Worm (Caenorhabditis elegans) whole organism, L4 larva: ENCODE measurements around the gene Y64G10A.2.
A peak's percentile ranks its signal among the peaks of the same experiment; 100 is the strongest.

Source experiments
- D1046.2 ChIP-seq: fragments of 200-800 bp; sonication (Bioruptor generic); IDR thresholded peaks from 2 replicates; pipeline ENCODE4 v1.3.6; 2022; ENCODE audit warnings: missing genetic modification characterization, missing compliant biosample characterization
- F37D6.2 ChIP-seq: sonication (generic microtip); optimal IDR thresholded peaks from 2 replicates; lab custom pipeline; 2016; ENCODE audit warnings: mild to moderate bottlenecking, missing genetic modification characterization, missing compliant biosample characterization
- T20F7.1 ChIP-seq: fragments of 200-800 bp; sonication (Bioruptor generic); optimal IDR thresholded peaks from 2 replicates; lab custom pipeline; 2018; ENCODE audit warnings: mild to moderate bottlenecking, missing genetic modification characterization, missing compliant biosample characterization
- Y105C5A.15 ChIP-seq: fragments of 200-800 bp; sonication (Bioruptor generic); IDR thresholded peaks from 2 replicates; pipeline ENCODE4 v1.3.6; 2022; ENCODE audit warnings: missing genetic modification characterization, missing compliant biosample characterization
- Y5F2A.4 ChIP-seq: fragments of 200-800 bp; sonication (Bioruptor generic); optimal IDR thresholded peaks from 2 replicates; lab custom pipeline; 2018; ENCODE audit warnings: mild to moderate bottlenecking, missing genetic modification characterization, missing compliant biosample characterization
- Y75B8A.6 ChIP-seq: fragments of 200-800 bp; sonication (Bioruptor generic); IDR thresholded peaks from 2 replicates; pipeline ENCODE4 v1.3.6; 2022; ENCODE audit warnings: missing genetic modification reagents, missing genetic modification characterization, missing compliant biosample characterization
- ZK337.2 ChIP-seq: fragments of 200-800 bp; sonication (Bioruptor generic); IDR thresholded peaks from 2 replicates; pipeline ENCODE4 v1.3.6; 2022; ENCODE audit warnings: missing genetic modification reagents, missing genetic modification characterization, missing compliant biosample characterization
- ZK546.5 ChIP-seq, 2 experiments: sonication (generic microtip); optimal IDR thresholded peaks; 2 replicates each; lab custom pipeline; 2017; ENCODE audit warnings: missing biosample characterization in 2 of 2, missing genetic modification characterization in 2 of 2
- aly-2 ChIP-seq: sonication (generic microtip); optimal IDR thresholded peaks from 2 replicates; lab custom pipeline; 2018; ENCODE audit warnings: missing biosample characterization, missing genetic modification characterization
- ama-1 ChIP-seq: fragments of 150-350 bp; optimal IDR thresholded peaks from 2 replicates; lab custom pipeline; 2014; ENCODE audit warnings: inconsistent platforms, mixed read lengths
- attf-4 ChIP-seq: sonication (generic microtip); optimal IDR thresholded peaks from 3 replicates; lab custom pipeline; 2017; ENCODE audit warnings: missing biosample characterization, missing genetic modification characterization
- ceh-20 ChIP-seq: fragments of 200-800 bp; sonication (Bioruptor generic); IDR thresholded peaks from 2 replicates; pipeline ENCODE4 v1.3.6; 2022; ENCODE audit warnings: missing genetic modification reagents, missing genetic modification characterization, missing compliant biosample characterization
- ceh-28 ChIP-seq: fragments of 150-350 bp; optimal IDR thresholded peaks from 2 replicates; lab custom pipeline; 2014; ENCODE audit warnings: missing biosample characterization, missing genetic modification reagents, missing genetic modification characterization
- ceh-82 ChIP-seq: sonication (generic microtip); optimal IDR thresholded peaks from 2 replicates; lab custom pipeline; 2017; ENCODE audit warnings: missing biosample characterization, missing genetic modification characterization
- ces-1 ChIP-seq: fragments of 150-350 bp; sonication (generic microtip); optimal IDR thresholded peaks from 4 replicates; lab custom pipeline; 2014; ENCODE audit warnings: missing biosample characterization, missing genetic modification reagents, missing genetic modification characterization
- ctbp-1 ChIP-seq: fragments of 200-800 bp; sonication (Bioruptor generic); IDR thresholded peaks from 2 replicates; pipeline ENCODE4 v1.3.6; 2022; ENCODE audit warnings: missing genetic modification reagents, missing genetic modification characterization, missing compliant biosample characterization
- daf-12 ChIP-seq: fragments of 150-350 bp; optimal IDR thresholded peaks from 2 replicates; lab custom pipeline; 2014; ENCODE audit warnings: missing biosample characterization, missing genetic modification reagents, missing genetic modification characterization
- daf-19 ChIP-seq: fragments of 200-800 bp; sonication (Bioruptor generic); conservative IDR thresholded peaks from 2 replicates; pipeline ENCODE4 v1.3.6; 2022; ENCODE audit warnings: missing genetic modification characterization, missing compliant biosample characterization
- daf-8 ChIP-seq: fragments of 200-800 bp; sonication (Bioruptor generic); IDR thresholded peaks from 2 replicates; pipeline ENCODE4 v1.3.6; 2022; ENCODE audit warnings: missing genetic modification characterization, missing compliant biosample characterization
- dmd-6 ChIP-seq: fragments of 200-800 bp; sonication (Bioruptor generic); IDR thresholded peaks from 2 replicates; pipeline ENCODE4 v1.3.6; 2022; ENCODE audit warnings: missing genetic modification reagents, missing genetic modification characterization, missing compliant biosample characterization
- duxl-1 ChIP-seq: sonication (generic microtip); optimal IDR thresholded peaks from 2 replicates; lab custom pipeline; 2016; ENCODE audit warnings: mild to moderate bottlenecking, missing genetic modification characterization, moderate library complexity, missing compliant biosample characterization; ENCODE audit not compliant: poor library complexity
- egl-27 ChIP-seq: sonication (generic microtip); optimal IDR thresholded peaks from 3 replicates; lab custom pipeline; 2017; ENCODE audit warnings: missing biosample characterization, missing genetic modification reagents, missing genetic modification characterization
- fos-1 ChIP-seq: fragments of 150-350 bp; optimal IDR thresholded peaks from 2 replicates; lab custom pipeline; 2014; ENCODE audit warnings: missing biosample characterization, missing genetic modification characterization
- gei-8 ChIP-seq: fragments of 200-800 bp; sonication (Bioruptor generic); optimal IDR thresholded peaks from 2 replicates; lab custom pipeline; 2018; ENCODE audit warnings: mild to moderate bottlenecking, missing genetic modification characterization, missing compliant biosample characterization
- hlh-11 ChIP-seq: fragments of 200-800 bp; sonication (Bioruptor generic); optimal IDR thresholded peaks from 2 replicates; lab custom pipeline; 2018; ENCODE audit warnings: mild to moderate bottlenecking, missing genetic modification characterization, missing compliant biosample characterization
- hlh-30 ChIP-seq: sonication (generic microtip); optimal IDR thresholded peaks from 2 replicates; lab custom pipeline; 2017; ENCODE audit warnings: antibody characterized with exemption, mild to moderate bottlenecking, missing genetic modification characterization, missing compliant biosample characterization; ENCODE audit not compliant: insufficient read depth
- jun-1 ChIP-seq: fragments of 150-350 bp; optimal IDR thresholded peaks from 2 replicates; lab custom pipeline; 2014; ENCODE audit warnings: missing biosample characterization, missing genetic modification reagents, missing genetic modification characterization
- lim-7 ChIP-seq: fragments of 200-800 bp; sonication (Bioruptor generic); IDR thresholded peaks from 2 replicates; pipeline ENCODE4 v1.3.6; 2022; ENCODE audit warnings: missing genetic modification characterization, missing compliant biosample characterization
- lin-1 ChIP-seq: fragments of 200-800 bp; sonication (Bioruptor generic); IDR thresholded peaks from 2 replicates; pipeline ENCODE4 v1.3.6; 2022; ENCODE audit warnings: missing genetic modification reagents, missing genetic modification characterization, missing compliant biosample characterization
- lin-39 ChIP-seq: fragments of 150-350 bp; optimal IDR thresholded peaks from 2 replicates; lab custom pipeline; 2014; ENCODE audit warnings: missing biosample characterization, missing genetic modification reagents, missing genetic modification characterization
- lir-3 ChIP-seq: sonication (generic microtip); optimal IDR thresholded peaks from 2 replicates; lab custom pipeline; 2016; ENCODE audit warnings: mild to moderate bottlenecking, missing genetic modification characterization, missing compliant biosample characterization
- mdl-1 ChIP-seq, 2 experiments: fragments of 150-350 bp in 1 of 2; sonication (generic microtip) in 1 of 2; optimal IDR thresholded peaks; 2 replicates each; lab custom pipeline; 2014 to 2017; ENCODE audit warnings: missing biosample characterization in 2 of 2, missing genetic modification characterization in 2 of 2
- mes-2 ChIP-seq: sonication (generic microtip); optimal IDR thresholded peaks from 2 replicates; lab custom pipeline; 2016; ENCODE audit warnings: missing genotype, mild to moderate bottlenecking, missing genetic modification characterization, missing compliant biosample characterization; ENCODE audit not compliant: poor library complexity, severe bottlenecking
- mxl-2 ChIP-seq: fragments of 200-800 bp; sonication (Bioruptor generic); conservative IDR thresholded peaks from 2 replicates; pipeline ENCODE4 v1.3.6; 2022; ENCODE audit warnings: missing genetic modification reagents, missing genetic modification characterization, missing compliant biosample characterization
- nhr-11 ChIP-seq: fragments of 150-350 bp; optimal IDR thresholded peaks from 2 replicates; lab custom pipeline; 2014; ENCODE audit warnings: missing biosample characterization, missing genetic modification characterization
- nhr-111 ChIP-seq: fragments of 200-800 bp; sonication (Bioruptor generic); optimal IDR thresholded peaks from 2 replicates; lab custom pipeline; 2018; ENCODE audit warnings: mild to moderate bottlenecking, missing genetic modification characterization, missing compliant biosample characterization
- nhr-237 ChIP-seq: sonication (generic microtip); optimal IDR thresholded peaks from 2 replicates; lab custom pipeline; 2017; ENCODE audit warnings: missing biosample characterization, missing genetic modification characterization
- nhr-25 ChIP-seq: sonication (generic microtip); optimal IDR thresholded peaks from 2 replicates; lab custom pipeline; 2017; ENCODE audit warnings: missing genetic modification characterization, mild to moderate bottlenecking, missing compliant biosample characterization, antibody characterized with exemption, moderate library complexity, borderline replicate concordance; ENCODE audit not compliant: insufficient read depth
- nhr-41 ChIP-seq: fragments of 200-800 bp; sonication (Bioruptor generic); IDR thresholded peaks from 2 replicates; pipeline ENCODE4 v1.3.6; 2022; ENCODE audit warnings: missing genetic modification reagents, missing genetic modification characterization, missing compliant biosample characterization
- nhr-6 ChIP-seq: fragments of 150-350 bp; optimal IDR thresholded peaks from 2 replicates; lab custom pipeline; 2014; ENCODE audit warnings: missing biosample characterization, missing genetic modification characterization
- nhr-77 ChIP-seq: fragments of 150-350 bp; optimal IDR thresholded peaks from 2 replicates; lab custom pipeline; 2014; ENCODE audit warnings: missing biosample characterization, missing genetic modification characterization
- rbr-2 ChIP-seq: sonication (generic microtip); optimal IDR thresholded peaks from 2 replicates; lab custom pipeline; 2016; ENCODE audit warnings: missing genotype, missing genetic modification characterization, missing compliant biosample characterization
- set-16 ChIP-seq: fragments of 200-800 bp; sonication (Bioruptor generic); IDR thresholded peaks from 2 replicates; pipeline ENCODE4 v1.3.6; 2022; ENCODE audit warnings: missing genetic modification reagents, missing genetic modification characterization, missing compliant biosample characterization
- skn-1 ChIP-seq: fragments of 150-350 bp; optimal IDR thresholded peaks from 2 replicates; lab custom pipeline; 2014; ENCODE audit warnings: missing biosample characterization, missing genetic modification characterization
- tag-97 ChIP-seq: fragments of 200-800 bp; sonication (Bioruptor generic); IDR thresholded peaks from 2 replicates; pipeline ENCODE4 v1.3.6; 2022; ENCODE audit warnings: missing genetic modification characterization, missing compliant biosample characterization
- tra-1 ChIP-seq: fragments of 200-800 bp; sonication (Bioruptor generic); IDR thresholded peaks from 2 replicates; pipeline ENCODE4 v1.3.6; 2022; ENCODE audit warnings: missing genetic modification reagents, missing genetic modification characterization, missing compliant biosample characterization
- unc-130 ChIP-seq: sonication (generic microtip); optimal IDR thresholded peaks from 2 replicates; lab custom pipeline; 2016; ENCODE audit warnings: missing genetic modification reagents, missing genetic modification characterization, missing compliant biosample characterization
- unc-62 ChIP-seq, 3 experiments: fragments of 150-350 bp in 1 of 3; sonication (generic microtip); optimal IDR thresholded peaks in 2 of 3; peaks in 1 of 3; 1 replicate in 1 of 3; 2 replicates in 2 of 3; lab custom pipeline; 2014 to 2017; ENCODE audit warnings: missing biosample characterization in 3 of 3, missing genetic modification characterization in 3 of 3, missing genetic modification reagents in 3 of 3, missing genotype in 1 of 3
- zag-1 ChIP-seq: fragments of 150-350 bp; optimal IDR thresholded peaks from 2 replicates; lab custom pipeline; 2014; ENCODE audit warnings: missing biosample characterization, missing genetic modification characterization
- zip-2 ChIP-seq: fragments of 150-350 bp; optimal IDR thresholded peaks from 2 replicates; lab custom pipeline; 2014; ENCODE audit warnings: missing biosample characterization, missing genetic modification characterization
- ztf-11 ChIP-seq: fragments of 150-350 bp; optimal IDR thresholded peaks from 2 replicates; lab custom pipeline; 2014; ENCODE audit warnings: missing biosample characterization, missing genetic modification characterization
- ztf-7 ChIP-seq: fragments of 150-350 bp; optimal IDR thresholded peaks from 2 replicates; lab custom pipeline; 2014; ENCODE audit warnings: missing biosample characterization, missing genetic modification characterization

The Y64G10A.2 gene

DNA sequence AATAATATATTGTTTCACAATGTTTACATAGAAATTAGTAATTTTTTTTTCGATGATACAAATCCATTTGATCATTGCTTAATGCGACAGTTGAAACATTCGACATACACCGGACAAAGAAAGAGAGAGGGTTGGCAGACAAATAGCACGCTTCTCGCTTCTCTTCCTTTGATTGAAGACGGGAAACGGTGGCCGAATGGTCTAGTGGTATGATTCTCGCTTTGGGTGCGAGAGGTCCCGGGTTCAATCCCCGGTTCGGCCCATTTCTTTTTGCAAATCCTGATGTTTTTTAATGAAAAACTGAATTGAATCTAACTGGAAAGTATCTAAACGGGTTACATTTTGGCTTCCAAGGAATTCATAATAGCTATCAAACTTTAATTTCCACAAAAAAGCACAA is 19.3 kb downstream of the Y64G10A.2 start (continued):
- no peak; the same call in 1 of the 2 replicates for TF ChIP-seq lin-1 (GFP tag; lab: Robert Waterston, UW)
- TF ChIP-seq lir-3 (tag; lab: Kevin White, UChicago), result peak; percentile 36
- TF ChIP-seq daf-12 (tag; lab: Kevin White, UChicago), result no peak
- TF ChIP-seq zip-2 (tag; lab: Kevin White, UChicago), result peak; percentile 19
- TF ChIP-seq Y5F2A.4 (GFP tag; lab: Kevin White, UChicago), result peak; percentile 11
- no peak for TF ChIP-seq daf-8 (GFP tag; lab: Robert Waterston, UW)
- peak in 1 of 2 experiments; percentile 15 for TF ChIP-seq mdl-1 (tag; optimal IDR thresholded peaks at IDR 0.05; lab: Kevin White, UChicago)
- TF ChIP-seq Y75B8A.6 (GFP tag; lab: Robert Waterston, UW), result peak; percentile 83; the same call in 1 of the 2 replicates
- TF ChIP-seq Y105C5A.15 (GFP tag; lab: Robert Waterston, UW), result peak; percentile 62; the same call in 1 of the 2 replicates
- no peak for TF ChIP-seq dmd-6 (GFP tag; lab: Robert Waterston, UW)
- TF ChIP-seq unc-130 (GFP tag; lab: Kevin White, UChicago), result peak; percentile 58
- peak; percentile 69; the same call in 1 of the 2 replicates for TF ChIP-seq nhr-41
- no peak for TF ChIP-seq duxl-1 (tag; lab: Kevin White, UChicago)
- no peak for TF ChIP-seq skn-1 (tag; lab: Kevin White, UChicago)
- TF ChIP-seq F37D6.2, result no peak
- no peak for TF ChIP-seq ztf-11
- no peak for TF ChIP-seq ama-1
- no peak for TF ChIP-seq hlh-30
- no peak for TF ChIP-seq ceh-28 (tag; lab: Kevin White, UChicago)
- TF ChIP-seq zag-1 (tag; lab: Kevin White, UChicago), result no peak
- TF ChIP-seq mxl-2 (GFP tag; lab: Robert Waterston, UW), result peak; percentile 70
- no peak for TF ChIP-seq fos-1 (tag; lab: Kevin White, UChicago)
- TF ChIP-seq ztf-7, result peak; percentile 76
- TF ChIP-seq mes-2 (tag; lab: Kevin White, UChicago), result no peak
- TF ChIP-seq tra-1, result peak; percentile 74; the same call in 1 of the 2 replicates
- TF ChIP-seq nhr-11 (tag; lab: Kevin White, UChicago), result no peak
- TF ChIP-seq nhr-111, result peak; percentile 33
- TF ChIP-seq nhr-6, result no peak
- no peak for TF ChIP-seq aly-2
- TF ChIP-seq T20F7.1 (GFP tag; lab: Kevin White, UChicago), result peak; percentile 28
- TF ChIP-seq daf-19, result peak; percentile 82
- TF ChIP-seq D1046.2 (GFP tag; lab: Robert Waterston, UW), result no peak
- TF ChIP-seq ctbp-1 (GFP tag; lab: Robert Waterston, UW), result no peak; the same call in 1 of the 2 replicates
- no peak for TF ChIP-seq gei-8 (GFP tag; lab: Kevin White, UChicago)
- no peak for TF ChIP-seq nhr-77 (tag; lab: Kevin White, UChicago)
- no peak for TF ChIP-seq lin-39
- TF ChIP-seq jun-1 (tag; lab: Kevin White, UChicago), result no peak
- no peak for TF ChIP-seq ZK546.5 (tag; optimal IDR thresholded peaks at IDR 0.05; lab: Kevin White, UChicago)
- TF ChIP-seq tag-97 (GFP tag; lab: Robert Waterston, UW), result no peak
- TF ChIP-seq ceh-20, result peak; percentile 80
- no peak; the same call in 1 of the 2 replicates for TF ChIP-seq lim-7 (GFP tag; lab: Robert Waterston, UW)
- TF ChIP-seq nhr-237 (tag; lab: Kevin White, UChicago), result no peak
- no peak for TF ChIP-seq attf-4 (tag; lab: Kevin White, UChicago)
- no peak for TF ChIP-seq set-16 (GFP tag; lab: Robert Waterston, UW)
- no peak for TF ChIP-seq egl-27 (tag; lab: Kevin White, UChicago)
- peak; percentile 62; the same call in 1 of the 2 replicates for TF ChIP-seq ZK337.2 (GFP tag; lab: Robert Waterston, UW)
- TF ChIP-seq ceh-82 (tag; lab: Kevin White, UChicago), result no peak
- peak in 1 of 2 experiments; percentile 20 for TF ChIP-seq unc-62 (GFP tag; optimal IDR thresholded peaks at IDR 0.05 in 1 of 2; lab: Kevin White, UChicago)
- TF ChIP-seq unc-62 (tag; optimal IDR thresholded peaks at IDR 0.05; lab: Kevin White, UChicago), result no peak
- no peak for TF ChIP-seq ces-1 (GFP tag; lab: Kevin White, UChicago)
- no peak for TF ChIP-seq hlh-11 (tag; lab: Kevin White, UChicago)
- peak; percentile 60 for TF ChIP-seq rbr-2 (tag; lab: Kevin White, UChicago)
- no peak for TF ChIP-seq nhr-25
